Fruit fly (Drosophila melanogaster): ENCODE data around the gene CG34057.
A peak's percentile ranks its signal among the peaks of the same experiment; 100 is the strongest.

The CG34057 gene

DNA sequence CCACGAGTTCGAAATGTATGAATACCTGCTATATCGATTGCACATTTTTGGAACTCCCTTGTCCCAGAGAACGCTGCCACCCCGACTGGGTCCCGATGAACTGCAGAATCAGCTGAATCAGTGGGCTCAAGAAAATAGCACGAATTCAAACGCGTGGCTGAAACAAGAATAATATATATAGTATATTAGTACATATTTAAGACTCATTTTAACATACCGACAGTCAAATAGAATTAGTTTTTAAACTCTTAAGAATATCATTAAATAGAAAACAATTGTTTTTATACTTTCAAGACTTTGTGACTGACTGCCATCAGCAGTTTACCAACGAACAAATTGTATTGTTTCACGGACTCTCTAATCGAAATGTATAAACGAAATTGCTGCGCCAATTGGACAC lies at the start of gene CG34057:
CG34057 (plus strand) TSS at position 301 of the 400 bp plus-strand sequence.
- no peak for TF ChIP-seq Hnf4 (GFP tag; optimal IDR thresholded peaks at IDR 0.05)
- TF ChIP-seq Mio (GFP tag; optimal IDR thresholded peaks at IDR 0.05), result no peak
- TF ChIP-seq Dfd (GFP tag; optimal IDR thresholded peaks at IDR 0.05), result no peak
- TF ChIP-seq woc (GFP tag; optimal IDR thresholded peaks at IDR 0.05), result no peak

DNA sequence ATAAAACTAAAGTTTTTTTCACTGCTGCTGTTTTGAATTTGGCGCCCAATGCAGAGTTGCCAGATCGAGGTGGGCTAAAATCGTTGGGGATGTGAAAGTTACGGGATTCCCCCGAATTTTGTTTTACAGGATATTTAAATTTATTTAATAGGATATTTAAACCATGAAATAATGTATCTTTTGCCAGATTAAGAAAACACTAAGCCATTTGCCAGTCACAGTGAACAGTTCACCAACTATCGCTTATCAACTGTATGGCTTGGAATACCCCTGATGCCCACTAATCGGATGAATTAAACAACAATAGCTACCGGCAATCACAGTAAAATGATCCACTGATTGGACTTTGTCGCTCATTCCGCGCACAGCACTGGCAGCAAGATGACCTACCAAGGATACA lies 46.1 kb upstream of the CG34057 start, which contains the start of gene Dci:
Dci (plus strand) TSS at position 286 of the 400 bp plus-strand sequence.
- TF ChIP-seq woc (GFP tag; optimal IDR thresholded peaks at IDR 0.05) (no peak), brk (GFP tag; optimal IDR thresholded peaks at IDR 0.05) (no peak), Rel (GFP tag; optimal IDR thresholded peaks at IDR 0.05) (no peak), Rel (tag; optimal IDR thresholded peaks at IDR 0.05) (peak; percentile 98), Vsx2 (GFP tag; optimal IDR thresholded peaks at IDR 0.05; ENCODE audit: partially characterized antibody) (no peak), fru (GFP tag; optimal IDR thresholded peaks at IDR 0.05) (peak; percentile 62), HLH106 (tag; optimal IDR thresholded peaks at IDR 0.05) (peak; percentile 60), Dif (GFP tag; optimal IDR thresholded peaks at IDR 0.05; ENCODE audit: partially characterized antibody) (no peak), Sp1 (GFP tag; optimal IDR thresholded peaks at IDR 0.05) (peak; percentile 35), usp (GFP tag; optimal IDR thresholded peaks at IDR 0.05) (no peak), Hnf4 (GFP tag; optimal IDR thresholded peaks at IDR 0.05) (no peak), dmrt93B (GFP tag; optimal IDR thresholded peaks at IDR 0.05) (peak; percentile 28), ey (GFP tag; optimal IDR thresholded peaks at IDR 0.05) (peak; percentile 56), Dfd (GFP tag; optimal IDR thresholded peaks at IDR 0.05) (no peak), Hr83 (GFP tag; optimal IDR thresholded peaks at IDR 0.05; ENCODE audit: poor library complexity, severe bottlenecking) (peak; percentile 67), Jra (GFP tag; optimal IDR thresholded peaks at IDR 0.05) (no peak), CG9705 (GFP tag; optimal IDR thresholded peaks at IDR 0.05) (peak; percentile 27), GATAd (GFP tag; optimal IDR thresholded peaks at IDR 0.05) (peak; percentile 16), CrebA (GFP tag; optimal IDR thresholded peaks at IDR 0.05; ENCODE audit: borderline replicate concordance) (no peak), Hr78 (GFP tag; optimal IDR thresholded peaks at IDR 0.05) (no peak), jim (GFP tag; optimal IDR thresholded peaks at IDR 0.05) (no peak), sage (GFP tag; optimal IDR thresholded peaks at IDR 0.05) (no peak), sv (GFP tag; optimal IDR thresholded peaks at IDR 0.05) (peak; percentile 69), pan (optimal IDR thresholded peaks at IDR 0.05) (no peak), rgr (GFP tag; optimal IDR thresholded peaks at IDR 0.05) (peak; percentile 67), Abd-B (GFP tag; optimal IDR thresholded peaks at IDR 0.05) (no peak), CG32264 (GFP tag; optimal IDR thresholded peaks at IDR 0.05) (no peak), tai (GFP tag; optimal IDR thresholded peaks at IDR 0.05) (no peak), N (GFP tag; optimal IDR thresholded peaks at IDR 0.05) (no peak), foxo (GFP tag; optimal IDR thresholded peaks at IDR 0.05) (peak in 1 of 2 experiments; percentile 78), Myc (optimal IDR thresholded peaks at IDR 0.05) (no peak), br (GFP tag; optimal IDR thresholded peaks at IDR 0.05) (peak; percentile 47), h (GFP tag; optimal IDR thresholded peaks at IDR 0.05) (peak; percentile 63), Mio (GFP tag; optimal IDR thresholded peaks at IDR 0.05) (no peak), lola (GFP tag; optimal IDR thresholded peaks at IDR 0.05) (no peak), OdsH (GFP tag; optimal IDR thresholded peaks at IDR 0.05) (peak; percentile 46), dl (GFP tag; optimal IDR thresholded peaks at IDR 0.05; ENCODE audit: insufficient read depth in 1 of 2, partially characterized antibody in 2 of 2) (no peak), dsf (GFP tag; optimal IDR thresholded peaks at IDR 0.05; ENCODE audit: borderline replicate concordance) (no peak), psq (GFP tag; optimal IDR thresholded peaks at IDR 0.05) (peak; percentile 44)

DNA sequence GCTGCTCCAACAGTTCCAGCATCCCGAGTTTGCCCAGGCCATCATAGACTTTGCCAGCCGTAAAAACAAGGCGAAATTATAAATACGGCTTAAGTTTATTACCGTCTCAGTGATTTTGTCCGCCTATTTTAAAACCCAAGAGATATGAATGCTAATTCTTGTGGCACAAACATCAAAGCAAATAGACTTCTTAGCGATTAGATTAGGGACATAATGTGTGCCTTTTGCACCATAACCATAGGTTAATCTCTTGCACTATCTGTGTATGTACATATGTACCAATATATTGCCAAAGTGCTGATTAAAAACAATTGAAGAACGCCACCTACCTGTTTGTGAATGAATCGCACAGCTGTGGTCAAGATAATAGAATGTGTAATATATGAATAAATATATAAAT lies 44.9 kb upstream of the CG34057 start:
- TF ChIP-seq Dfd (GFP tag; optimal IDR thresholded peaks at IDR 0.05) (no peak), Mio (GFP tag; optimal IDR thresholded peaks at IDR 0.05) (no peak), Hnf4 (GFP tag; optimal IDR thresholded peaks at IDR 0.05) (no peak), Vsx2 (GFP tag; optimal IDR thresholded peaks at IDR 0.05; ENCODE audit: partially characterized antibody) (no peak), woc (GFP tag; optimal IDR thresholded peaks at IDR 0.05) (no peak), fru (GFP tag; optimal IDR thresholded peaks at IDR 0.05) (no peak), Hr83 (GFP tag; optimal IDR thresholded peaks at IDR 0.05; ENCODE audit: poor library complexity, severe bottlenecking) (no peak), br (GFP tag; optimal IDR thresholded peaks at IDR 0.05) (no peak), foxo (GFP tag; optimal IDR thresholded peaks at IDR 0.05) (no peak), CrebA (GFP tag; optimal IDR thresholded peaks at IDR 0.05; ENCODE audit: borderline replicate concordance) (no peak), Abd-B (GFP tag; optimal IDR thresholded peaks at IDR 0.05) (no peak), sage (GFP tag; optimal IDR thresholded peaks at IDR 0.05) (no peak), dsf (GFP tag; optimal IDR thresholded peaks at IDR 0.05; ENCODE audit: borderline replicate concordance) (no peak)

Measured in whole organism, wandering third instar larva.